Worm (Caenorhabditis elegans): ENCODE data around the gene fip-1.

The fip-1 gene

ce11 chrIII:8658367-8658761, 18.8 kb downstream of the fip-1 start (continued):
- no peak for TF ChIP-seq ceh-34 (tag; optimal IDR thresholded peaks at IDR 0.05)
- TF ChIP-seq syd-9 (tag; optimal IDR thresholded peaks at IDR 0.05): no peak
- no peak for TF ChIP-seq ets-4 (tag; optimal IDR thresholded peaks at IDR 0.05)
- no peak for TF ChIP-seq ceh-9 (tag; optimal IDR thresholded peaks at IDR 0.05)
- peak; percentile 10 for TF ChIP-seq ztf-16 (tag; optimal IDR thresholded peaks at IDR 0.05)
- no peak for TF ChIP-seq fax-1 (tag; optimal IDR thresholded peaks at IDR 0.05)
- TF ChIP-seq ceh-6 (GFP tag; optimal IDR thresholded peaks at IDR 0.05): no peak
- no peak for TF ChIP-seq ref-2 (tag; optimal IDR thresholded peaks at IDR 0.05)
- TF ChIP-seq odd-2 (tag; optimal IDR thresholded peaks at IDR 0.05): no peak
- no peak for TF ChIP-seq fkh-10 (GFP tag; optimal IDR thresholded peaks at IDR 0.05)
- TF ChIP-seq ama-1 (optimal IDR thresholded peaks at IDR 0.05): no peak
- peak; percentile 96 for TF ChIP-seq ceh-18 (tag; optimal IDR thresholded peaks at IDR 0.05)
- no peak for TF ChIP-seq elt-4 (tag; optimal IDR thresholded peaks at IDR 0.05)

- TF ChIP-seq C08G9.2 (tag; optimal IDR thresholded peaks at IDR 0.05) (no peak), pros-1 (tag; optimal IDR thresholded peaks at IDR 0.05) (peak; percentile 49)
Observed at ce11 chrIII:8663143-8663542, 23.6 kb downstream of the fip-1 start.

- TF ChIP-seq nfya-1 (tag; optimal IDR thresholded peaks at IDR 0.05): no peak
- TF ChIP-seq hlh-30 (tag; optimal IDR thresholded peaks at IDR 0.05; ENCODE audit: insufficient read depth): peak; percentile 21
Observed at ce11 chrIII:8664897-8665388, 25.4 kb downstream of the fip-1 start, which contains the start of gene F22B7.1. Gene F22B7.1 (plus strand): TSS chrIII:8665338.

- TF ChIP-seq ceh-24 (tag; optimal IDR thresholded peaks at IDR 0.05) (no peak), rnt-1 (tag; optimal IDR thresholded peaks at IDR 0.05) (no peak), hlh-13 (GFP tag; optimal IDR thresholded peaks at IDR 0.05) (no peak), nhr-232 (tag; optimal IDR thresholded peaks at IDR 0.05) (no peak), gmeb-2 (tag; optimal IDR thresholded peaks at IDR 0.05) (no peak), tbx-2 (tag; optimal IDR thresholded peaks at IDR 0.05) (no peak)
Observed at ce11 chrIII:8667382-8667781, 27.8 kb downstream of the fip-1 start, which contains the start of gene dpy-19. Gene dpy-19 (minus strand): TSS chrIII:8667482.

ce11 chrIII:8668717-8669116, 29.2 kb downstream of the fip-1 start:
- no peak for TF ChIP-seq sdc-2 (tag; optimal IDR thresholded peaks at IDR 0.05)
- TF ChIP-seq unc-55 (GFP tag; optimal IDR thresholded peaks at IDR 0.05): peak; percentile 11

- TF ChIP-seq ets-4 (tag; optimal IDR thresholded peaks at IDR 0.05) (no peak), unc-86 (tag; optimal IDR thresholded peaks at IDR 0.05) (no peak), npax-4 (tag; optimal IDR thresholded peaks at IDR 0.05) (no peak), ceh-14 (tag; optimal IDR thresholded peaks at IDR 0.05) (no peak), ceh-24 (tag; optimal IDR thresholded peaks at IDR 0.05) (no peak), T23F11.4 (GFP tag; optimal IDR thresholded peaks at IDR 0.05) (no peak), elt-2 (tag; optimal IDR thresholded peaks at IDR 0.05) (no peak), pros-1 (tag; optimal IDR thresholded peaks at IDR 0.05) (no peak), pax-1 (tag; optimal IDR thresholded peaks at IDR 0.05) (no peak), nhr-232 (tag; optimal IDR thresholded peaks at IDR 0.05) (no peak), ahr-1 (tag; optimal IDR thresholded peaks at IDR 0.05) (no peak), odd-2 (tag; optimal IDR thresholded peaks at IDR 0.05) (no peak), nhr-11 (tag; optimal IDR thresholded peaks at IDR 0.05) (no peak), lim-6 (tag; optimal IDR thresholded peaks at IDR 0.05) (no peak), tbx-7 (tag; optimal IDR thresholded peaks at IDR 0.05) (no peak)
Observed at ce11 chrIII:8674980-8675485, 35.5 kb downstream of the fip-1 start, which contains the start of gene pgl-2. Gene pgl-2 (minus strand): TSS chrIII:8675435.

All from whole organism, late embryonic.